Fruit fly (Drosophila melanogaster) whole organism, embryonic: ENCODE results near the gene Sgt1.

ENCODE experiments used
- Antp ChIP-seq: fragments of 200-800 bp; sonication (Bioruptor generic); optimal IDR thresholded peaks from 3 replicates; lab custom pipeline; 2016; ENCODE audit warnings: missing biosample characterization, missing genetic modification characterization
- Asciz ChIP-seq: fragments of 200-800 bp; sonication (Bioruptor generic); optimal IDR thresholded peaks from 2 replicates; lab custom pipeline; 2017; ENCODE audit warnings: missing biosample characterization, mild to moderate bottlenecking, missing genetic modification characterization, missing genetic modification reagents
- Atf3 ChIP-seq: fragments of 200-800 bp; sonication (Bioruptor generic); optimal IDR thresholded peaks from 3 replicates; lab custom pipeline; 2016; ENCODE audit warnings: missing biosample characterization, missing genetic modification characterization
- Bdp1 ChIP-seq: fragments of 200-800 bp; sonication (Bioruptor generic); optimal IDR thresholded peaks from 3 replicates; lab custom pipeline; 2016; ENCODE audit warnings: missing biosample characterization, missing genetic modification characterization
- CG10274 ChIP-seq: fragments of 200-800 bp; sonication (Bioruptor generic); optimal IDR thresholded peaks from 3 replicates; lab custom pipeline; 2017; ENCODE audit warnings: missing biosample characterization, mild to moderate bottlenecking, missing genetic modification characterization
- CG10979 ChIP-seq: fragments of 200-800 bp; sonication (Bioruptor generic); optimal IDR thresholded peaks from 2 replicates; lab custom pipeline; 2018; ENCODE audit warnings: missing biosample characterization, mild to moderate bottlenecking, missing genetic modification characterization, moderate library complexity
- CG11723 ChIP-seq: fragments of 200-800 bp; sonication (Bioruptor generic); optimal IDR thresholded peaks from 2 replicates; lab custom pipeline; 2017; ENCODE audit warnings: missing biosample characterization, mild to moderate bottlenecking, missing genetic modification characterization
- CG12071 ChIP-seq: fragments of 200-800 bp; sonication (Bioruptor generic); optimal IDR thresholded peaks from 3 replicates; lab custom pipeline; 2018; ENCODE audit warnings: missing biosample characterization, mild to moderate bottlenecking, missing genetic modification characterization
- CG12104 ChIP-seq: fragments of 200-800 bp; sonication (Bioruptor generic); optimal IDR thresholded peaks from 3 replicates; lab custom pipeline; 2016; ENCODE audit warnings: missing biosample characterization, missing genetic modification characterization
- CG12769 ChIP-seq: fragments of 200-800 bp; sonication (Bioruptor generic); optimal IDR thresholded peaks from 2 replicates; lab custom pipeline; 2019; ENCODE audit warnings: missing biosample characterization, mild to moderate bottlenecking, missing genetic modification characterization, moderate library complexity
- CG13123 ChIP-seq: fragments of 200-800 bp; sonication (Bioruptor generic); optimal IDR thresholded peaks from 2 replicates; lab custom pipeline; 2016; ENCODE audit warnings: missing biosample characterization, missing genetic modification characterization
- CG1602 ChIP-seq: fragments of 200-800 bp; sonication (Bioruptor generic); optimal IDR thresholded peaks from 3 replicates; lab custom pipeline; 2016; ENCODE audit warnings: missing biosample characterization, missing genetic modification characterization
- CG16813 ChIP-seq: fragments of 200-800 bp; sonication (Bioruptor generic); IDR thresholded peaks from 3 replicates; pipeline ENCODE4 v1.3.6; 2022; ENCODE audit warnings: missing biosample characterization, missing genetic modification characterization; ENCODE audit not compliant: partially characterized antibody
- CG16815 ChIP-seq: fragments of 200-800 bp; sonication (Bioruptor generic); optimal IDR thresholded peaks from 3 replicates; lab custom pipeline; 2017; ENCODE audit warnings: missing biosample characterization, mild to moderate bottlenecking, missing genetic modification characterization
- CG17186 ChIP-seq: fragments of 200-800 bp; sonication (Bioruptor generic); optimal IDR thresholded peaks from 3 replicates; lab custom pipeline; 2017; ENCODE audit warnings: missing biosample characterization, missing genetic modification reagents, missing genetic modification characterization
- CG17568 ChIP-seq: fragments of 200-800 bp; sonication (Bioruptor generic); optimal IDR thresholded peaks from 2 replicates; lab custom pipeline; 2018; ENCODE audit warnings: missing biosample characterization, mild to moderate bottlenecking, missing genetic modification characterization, moderate library complexity
- CG31224 ChIP-seq: fragments of 200-800 bp; sonication (Bioruptor generic); IDR thresholded peaks from 2 replicates; pipeline ENCODE4 v1.3.6; 2022; ENCODE audit warnings: missing biosample characterization, missing genetic modification characterization
- CG32767 ChIP-seq: fragments of 200-800 bp; sonication (Bioruptor generic); IDR thresholded peaks from 2 replicates; pipeline ENCODE4 v1.3.6; 2022; ENCODE audit warnings: missing biosample characterization, missing genetic modification characterization
- CG33213 ChIP-seq: fragments of 200-800 bp; sonication (Bioruptor generic); optimal IDR thresholded peaks from 3 replicates; lab custom pipeline; 2016; ENCODE audit warnings: missing biosample characterization, missing genetic modification characterization
- CG3995 ChIP-seq: fragments of 200-800 bp; sonication (Bioruptor generic); optimal IDR thresholded peaks from 3 replicates; lab custom pipeline; 2016; ENCODE audit warnings: missing biosample characterization, missing genetic modification characterization
- CG6272 ChIP-seq: fragments of 200-800 bp; sonication (Bioruptor generic); IDR thresholded peaks from 2 replicates; pipeline ENCODE4 v1.3.6; 2022; ENCODE audit warnings: missing biosample characterization, missing genetic modification characterization
- CG6683 ChIP-seq: fragments of 200-800 bp; sonication (Bioruptor generic); optimal IDR thresholded peaks from 2 replicates; lab custom pipeline; 2017; ENCODE audit warnings: missing biosample characterization, mild to moderate bottlenecking, missing genetic modification characterization, missing genetic modification reagents
- CG7839 ChIP-seq: fragments of 200-800 bp; sonication (Bioruptor generic); optimal IDR thresholded peaks from 3 replicates; lab custom pipeline; 2018; ENCODE audit warnings: missing biosample characterization, mild to moderate bottlenecking, missing genetic modification characterization, moderate library complexity
- Camta ChIP-seq: fragments of 200-800 bp; sonication (Bioruptor generic); optimal IDR thresholded peaks from 2 replicates; lab custom pipeline; 2016; ENCODE audit warnings: missing biosample characterization, missing genetic modification characterization
- CoRest ChIP-seq: fragments of 200-800 bp; sonication (Bioruptor generic); optimal IDR thresholded peaks from 3 replicates; lab custom pipeline; 2018; ENCODE audit warnings: missing biosample characterization, mild to moderate bottlenecking, missing genetic modification characterization, moderate library complexity
- Dad ChIP-seq: fragments of 200-800 bp; sonication (Bioruptor generic); optimal IDR thresholded peaks from 3 replicates; lab custom pipeline; 2016; ENCODE audit warnings: missing biosample characterization, missing genetic modification characterization
- Deaf1 ChIP-seq: fragments of 200-800 bp; optimal IDR thresholded peaks from 3 replicates; lab custom pipeline; 2019; ENCODE audit warnings: missing biosample characterization, mild to moderate bottlenecking, missing genetic modification characterization, moderate library complexity
- Hey ChIP-seq: fragments of 200-800 bp; sonication (Bioruptor generic); optimal IDR thresholded peaks from 3 replicates; lab custom pipeline; 2018; ENCODE audit warnings: missing biosample characterization, mild to moderate bottlenecking, missing genetic modification characterization
- Hmr ChIP-seq: fragments of 200-800 bp; sonication (Bioruptor generic); optimal IDR thresholded peaks from 3 replicates; lab custom pipeline; 2017; ENCODE audit warnings: mild to moderate bottlenecking, missing biosample characterization, missing genetic modification reagents, missing genetic modification characterization
- Hr51 ChIP-seq, 2 experiments: fragments of 200-800 bp; sonication (Bioruptor generic); optimal IDR thresholded peaks; 2 replicates in 1 of 2; 3 replicates in 1 of 2; lab custom pipeline; 2016 to 2018; ENCODE audit warnings: missing biosample characterization in 2 of 2, missing genetic modification characterization in 2 of 2, mild to moderate bottlenecking in 1 of 2, moderate library complexity in 1 of 2
- Max ChIP-seq: fragments of 200-800 bp; sonication (Bioruptor generic); optimal IDR thresholded peaks from 2 replicates; lab custom pipeline; 2016; ENCODE audit warnings: missing biosample characterization, mild to moderate bottlenecking, missing genetic modification characterization
- Med ChIP-seq: fragments of 200-800 bp; sonication (Bioruptor generic); peaks from one replicate; lab custom pipeline; 2016; ENCODE audit warnings: missing biosample characterization, missing genetic modification characterization, mild to moderate bottlenecking, inconsistent platforms, moderate library complexity
- Opbp ChIP-seq: fragments of 200-800 bp; sonication (Bioruptor generic); IDR thresholded peaks from 3 replicates; pipeline ENCODE4 v1.3.6; 2022; ENCODE audit warnings: missing biosample characterization, missing genetic modification characterization; ENCODE audit not compliant: partially characterized antibody
- Pdp1 ChIP-seq, 2 experiments: fragments of 200-800 bp; sonication (Bioruptor generic); optimal IDR thresholded peaks; 3 replicates each; lab custom pipeline; 2016; ENCODE audit warnings: missing biosample characterization in 2 of 2, missing genetic modification characterization in 2 of 2, mild to moderate bottlenecking in 1 of 2, moderate library complexity in 1 of 2
- Taf1 ChIP-seq: fragments of 200-800 bp; sonication (Bioruptor generic); IDR thresholded peaks from 2 replicates; pipeline ENCODE4 v1.3.6; 2022; ENCODE audit warnings: missing biosample characterization, missing genetic modification characterization
- al ChIP-seq: fragments of 200-800 bp; sonication (Bioruptor generic); IDR thresholded peaks from 2 replicates; pipeline ENCODE4 v1.3.6; 2022; ENCODE audit warnings: missing biosample characterization, missing genetic modification characterization
- btn ChIP-seq: fragments of 200-800 bp; sonication (Bioruptor generic); optimal IDR thresholded peaks from 2 replicates; lab custom pipeline; 2016; ENCODE audit warnings: missing biosample characterization, missing genetic modification characterization
- caup ChIP-seq: fragments of 200-800 bp; sonication (Bioruptor generic); optimal IDR thresholded peaks from 3 replicates; lab custom pipeline; 2017; ENCODE audit warnings: missing biosample characterization, mild to moderate bottlenecking, missing genetic modification characterization, moderate library complexity; ENCODE audit not compliant: severe bottlenecking
- chn ChIP-seq: fragments of 200-800 bp; sonication (Bioruptor generic); optimal IDR thresholded peaks from 2 replicates; lab custom pipeline; 2016; ENCODE audit warnings: missing biosample characterization, missing genetic modification characterization
- da ChIP-seq: fragments of 200-800 bp; sonication (Bioruptor generic); optimal IDR thresholded peaks from 2 replicates; lab custom pipeline; 2016; ENCODE audit warnings: missing biosample characterization, missing genetic modification characterization
- dmrt99B ChIP-seq: fragments of 200-800 bp; sonication (Bioruptor generic); optimal IDR thresholded peaks from 2 replicates; lab custom pipeline; 2018; ENCODE audit warnings: missing biosample characterization, mild to moderate bottlenecking, missing genetic modification characterization, moderate library complexity
- esg ChIP-seq: fragments of 200-800 bp; sonication (Bioruptor generic); conservative IDR thresholded peaks from 2 replicates; pipeline ENCODE4 v1.3.6; 2022; ENCODE audit warnings: missing biosample characterization, missing genetic modification characterization
- eyg ChIP-seq: fragments of 200-800 bp; sonication (Bioruptor generic); optimal IDR thresholded peaks from 3 replicates; lab custom pipeline; 2016; ENCODE audit warnings: missing biosample characterization, missing genetic modification characterization
- hkb ChIP-seq, 2 experiments: fragments of 200-800 bp in 1 of 2; fragments of >200 bp in 1 of 2; sonication (Bioruptor generic) in 1 of 2; IDR thresholded peaks in 1 of 2; optimal IDR thresholded peaks in 1 of 2; 2 replicates each; pipeline versions ENCODE4 v1.3.6 to Lab custom; 2017 to 2022; ENCODE audit warnings: missing biosample characterization in 1 of 2, missing genetic modification characterization in 1 of 2
- kni ChIP-seq: fragments of 200-800 bp; sonication (Bioruptor generic); optimal IDR thresholded peaks from 3 replicates; lab custom pipeline; 2017; ENCODE audit warnings: mild to moderate bottlenecking, missing biosample characterization, missing genetic modification reagents, missing genetic modification characterization
- maf-S ChIP-seq: fragments of 200-800 bp; sonication (Bioruptor generic); optimal IDR thresholded peaks from 2 replicates; lab custom pipeline; 2016; ENCODE audit warnings: missing biosample characterization, missing genetic modification characterization
- pros ChIP-seq: fragments of 200-800 bp; sonication (Bioruptor generic); optimal IDR thresholded peaks from 3 replicates; lab custom pipeline; 2019; ENCODE audit warnings: missing biosample characterization, mild to moderate bottlenecking, missing genetic modification characterization, moderate library complexity
- stwl ChIP-seq: fragments of 200-800 bp; sonication (Bioruptor generic); optimal IDR thresholded peaks from 3 replicates; lab custom pipeline; 2018; ENCODE audit warnings: missing biosample characterization, mild to moderate bottlenecking, missing genetic modification characterization, moderate library complexity
- tx ChIP-seq: fragments of 200-800 bp; sonication (Bioruptor generic); optimal IDR thresholded peaks from 2 replicates; lab custom pipeline; 2016; ENCODE audit warnings: missing biosample characterization, missing genetic modification characterization
- wdn ChIP-seq: fragments of 200-800 bp; sonication (Bioruptor generic); IDR thresholded peaks from 2 replicates; pipeline ENCODE4 v1.3.6; 2022; ENCODE audit warnings: missing biosample characterization, missing genetic modification characterization

The Sgt1 gene

dm6 chr3R:8313038-8313437, 8.0 kb upstream of the Sgt1 start, which contains the start of gene CG7483 (continued):
- TF ChIP-seq Hey = no peak
- TF ChIP-seq CG10274 (GFP tag; lab: Kevin White, UChicago) = no peak
- no peak for TF ChIP-seq CG12071 (GFP tag; lab: Kevin White, UChicago)
- TF ChIP-seq CG7839 = no peak
- no peak for TF ChIP-seq CG11723 (GFP tag; lab: Kevin White, UChicago)
- no peak for TF ChIP-seq CG31224
- TF ChIP-seq tx = no peak
- TF ChIP-seq CG16813 (GFP tag; lab: Robert Waterston, UW) = peak; percentile 79
- no peak for TF ChIP-seq Hmr (GFP tag; lab: Kevin White, UChicago)
- TF ChIP-seq CG32767 (GFP tag; lab: Robert Waterston, UW) = no peak; the same call in 1 of the 2 replicates
- no peak for TF ChIP-seq Antp (GFP tag; lab: Kevin White, UChicago)
- no peak for TF ChIP-seq Bdp1 (GFP tag; lab: Kevin White, UChicago)
- peak; percentile 10 for TF ChIP-seq CoRest (tag; lab: Kevin White, UChicago)
- no peak for TF ChIP-seq Taf1 (GFP tag; lab: Robert Waterston, UW)
- TF ChIP-seq CG33213 = no peak
- TF ChIP-seq CG16815 (GFP tag; lab: Kevin White, UChicago) = no peak
- no peak for TF ChIP-seq CG6683 (GFP tag; lab: Kevin White, UChicago)
- no peak for TF ChIP-seq CG10979 (tag; lab: Kevin White, UChicago)
- TF ChIP-seq CG17568 (GFP tag; lab: Kevin White, UChicago) = no peak
- no peak for TF ChIP-seq al (GFP tag; lab: Robert Waterston, UW)
- TF ChIP-seq kni (GFP tag; lab: Kevin White, UChicago) = no peak
- TF ChIP-seq Camta = no peak
- TF ChIP-seq pros (GFP tag; lab: Kevin White, UChicago) = no peak
- TF ChIP-seq btn (GFP tag; lab: Kevin White, UChicago) = no peak
- TF ChIP-seq CG12104 (GFP tag; lab: Kevin White, UChicago) = no peak
- TF ChIP-seq wdn (GFP tag; lab: Robert Waterston, UW) = no peak
- no peak for TF ChIP-seq chn (GFP tag; lab: Kevin White, UChicago)
- no peak for TF ChIP-seq CG13123
- no peak for TF ChIP-seq Asciz (GFP tag; lab: Kevin White, UChicago)
- no peak for TF ChIP-seq Max (GFP tag; lab: Kevin White, UChicago)
- peak; percentile 64 for TF ChIP-seq Med (GFP tag; lab: Kevin White, UChicago)
- no peak for TF ChIP-seq CG12769 (tag; lab: Kevin White, UChicago)
- TF ChIP-seq CG17186 (GFP tag; lab: Kevin White, UChicago) = no peak
- TF ChIP-seq da = no peak
- TF ChIP-seq esg (GFP tag; lab: Robert Waterston, UW) = no peak
- no peak for TF ChIP-seq CG6272
- TF ChIP-seq Dad (GFP tag; lab: Kevin White, UChicago) = no peak
- no peak for TF ChIP-seq Hr51 (GFP tag; optimal IDR thresholded peaks at IDR 0.05; lab: Kevin White, UChicago)
- no peak for TF ChIP-seq Atf3
- TF ChIP-seq caup (GFP tag; lab: Kevin White, UChicago) = no peak
- peak; percentile 30 for TF ChIP-seq stwl (tag; lab: Kevin White, UChicago)
- TF ChIP-seq Pdp1 (GFP tag; optimal IDR thresholded peaks at IDR 0.05; lab: Kevin White, UChicago) = no peak
- peak; percentile 82; the same call in 2 of the 3 replicates for TF ChIP-seq Opbp (GFP tag; lab: Robert Waterston, UW)
- TF ChIP-seq eyg = no peak
- TF ChIP-seq hkb (optimal IDR thresholded peaks at IDR 0.05; lab: Kevin White, UChicago) = no peak
- no peak for TF ChIP-seq hkb (GFP tag; IDR thresholded peaks at IDR 0.05; lab: Robert Waterston, UW)
- no peak for TF ChIP-seq dmrt99B (tag; lab: Kevin White, UChicago)
- no peak for TF ChIP-seq maf-S (GFP tag; lab: Kevin White, UChicago)
- TF ChIP-seq CG1602 (GFP tag; lab: Kevin White, UChicago) = no peak
- peak; percentile 15 for TF ChIP-seq CG3995 (GFP tag; lab: Kevin White, UChicago)
- no peak for TF ChIP-seq Deaf1
